Fruit fly (Drosophila melanogaster) whole organism, embryonic: ENCODE data around the gene MsR2.
A peak's percentile ranks its signal among the peaks of the same experiment; 100 is the strongest.

Source experiments
- CG11247 ChIP-seq: fragments of 200-800 bp; sonication (Bioruptor generic); IDR thresholded peaks from 2 replicates; pipeline ENCODE4 v1.3.6; 2022; ENCODE audit warnings: missing biosample characterization, missing genetic modification characterization
- CG11696 ChIP-seq: fragments of 200-800 bp; sonication (Bioruptor generic); IDR thresholded peaks from 2 replicates; pipeline ENCODE4 v1.3.6; 2022; ENCODE audit warnings: missing biosample characterization, missing genetic modification characterization
- CG12071 ChIP-seq: fragments of 200-800 bp; sonication (Bioruptor generic); optimal IDR thresholded peaks from 3 replicates; lab custom pipeline; 2018; ENCODE audit warnings: missing biosample characterization, mild to moderate bottlenecking, missing genetic modification characterization
- CG12659 ChIP-seq: fragments of 200-800 bp; sonication (Bioruptor generic); optimal IDR thresholded peaks from 3 replicates; lab custom pipeline; 2017; ENCODE audit warnings: mild to moderate bottlenecking, missing biosample characterization, missing genetic modification reagents, missing genetic modification characterization
- CG13894 ChIP-seq: fragments of 200-800 bp; sonication (Bioruptor generic); optimal IDR thresholded peaks from 3 replicates; lab custom pipeline; 2018; ENCODE audit warnings: missing biosample characterization, mild to moderate bottlenecking, missing genetic modification characterization, moderate library complexity
- CG14014 ChIP-seq: fragments of 200-800 bp; sonication (Bioruptor generic); IDR thresholded peaks from 2 replicates; pipeline ENCODE4 v1.3.6; 2022; ENCODE audit warnings: missing biosample characterization, missing genetic modification characterization
- CG1602 ChIP-seq: fragments of 200-800 bp; sonication (Bioruptor generic); optimal IDR thresholded peaks from 3 replicates; lab custom pipeline; 2016; ENCODE audit warnings: missing biosample characterization, missing genetic modification characterization
- CG16815 ChIP-seq: fragments of 200-800 bp; sonication (Bioruptor generic); optimal IDR thresholded peaks from 3 replicates; lab custom pipeline; 2017; ENCODE audit warnings: missing biosample characterization, mild to moderate bottlenecking, missing genetic modification characterization
- CG17359 ChIP-seq: fragments of 200-800 bp; sonication (Bioruptor generic); optimal IDR thresholded peaks from 3 replicates; lab custom pipeline; 2018; ENCODE audit warnings: missing biosample characterization, mild to moderate bottlenecking, missing genetic modification characterization, moderate library complexity
- CG17361 ChIP-seq: fragments of 200-800 bp; sonication (Bioruptor generic); IDR thresholded peaks from 3 replicates; pipeline ENCODE4 v1.3.6; 2022; ENCODE audit warnings: missing biosample characterization, missing genetic modification characterization
- CG17912 ChIP-seq: fragments of 200-800 bp; sonication (Bioruptor generic); optimal IDR thresholded peaks from 2 replicates; lab custom pipeline; 2018; ENCODE audit warnings: missing biosample characterization, mild to moderate bottlenecking, missing genetic modification characterization
- CG18011 ChIP-seq: fragments of 200-800 bp; sonication (Bioruptor generic); optimal IDR thresholded peaks from 2 replicates; lab custom pipeline; 2017; ENCODE audit warnings: missing biosample characterization, missing genetic modification characterization, mild to moderate bottlenecking, moderate library complexity, missing genotype
- CG18619 ChIP-seq: fragments of 200-800 bp; sonication (Bioruptor generic); optimal IDR thresholded peaks from 3 replicates; lab custom pipeline; 2017; ENCODE audit warnings: missing biosample characterization, mild to moderate bottlenecking, missing genetic modification characterization
- CG30431 ChIP-seq: fragments of 200-800 bp; sonication (Bioruptor generic); optimal IDR thresholded peaks from 2 replicates; lab custom pipeline; 2017; ENCODE audit warnings: missing biosample characterization, missing genetic modification characterization
- CG33557 ChIP-seq: fragments of 200-800 bp; sonication (Bioruptor generic); optimal IDR thresholded peaks from 2 replicates; lab custom pipeline; 2019; ENCODE audit warnings: missing biosample characterization, mild to moderate bottlenecking, missing genetic modification characterization, moderate library complexity
- CG4820 ChIP-seq: fragments of 200-800 bp; sonication (Bioruptor generic); optimal IDR thresholded peaks from 3 replicates; lab custom pipeline; 2016; ENCODE audit warnings: missing biosample characterization, missing genetic modification characterization
- CG6854 ChIP-seq: fragments of 200-800 bp; sonication (Bioruptor generic); optimal IDR thresholded peaks from 3 replicates; lab custom pipeline; 2017; ENCODE audit warnings: missing biosample characterization, mild to moderate bottlenecking, missing genetic modification characterization
- CG7745 ChIP-seq: fragments of 200-800 bp; sonication (Bioruptor generic); optimal IDR thresholded peaks from 2 replicates; lab custom pipeline; 2018; ENCODE audit warnings: missing biosample characterization, mild to moderate bottlenecking, missing genetic modification characterization, moderate library complexity
- CG8924 ChIP-seq: fragments of 200-800 bp; optimal IDR thresholded peaks from 3 replicates; lab custom pipeline; 2019; ENCODE audit warnings: missing biosample characterization, mild to moderate bottlenecking, missing genetic modification characterization, moderate library complexity
- CoRest ChIP-seq: fragments of 200-800 bp; sonication (Bioruptor generic); optimal IDR thresholded peaks from 3 replicates; lab custom pipeline; 2018; ENCODE audit warnings: missing biosample characterization, mild to moderate bottlenecking, missing genetic modification characterization, moderate library complexity
- D ChIP-seq, 2 experiments: fragments of 200-800 bp in 1 of 2; fragments of >200 bp in 1 of 2; sonication (Bioruptor generic) in 1 of 2; optimal IDR thresholded peaks; 2 replicates in 1 of 2; 3 replicates in 1 of 2; lab custom pipeline; 2017; ENCODE audit warnings: mild to moderate bottlenecking in 1 of 2, missing biosample characterization in 1 of 2, missing genetic modification characterization in 1 of 2, missing genetic modification reagents in 1 of 2
- Dbx ChIP-seq: fragments of 200-800 bp; sonication (Bioruptor generic); IDR thresholded peaks from 3 replicates; pipeline ENCODE4 v1.3.6; 2022; ENCODE audit warnings: missing biosample characterization, missing genetic modification characterization
- Dfd ChIP-seq, 2 experiments: fragments of >200 bp; optimal IDR thresholded peaks; 2 replicates each; lab custom pipeline; 2017; ENCODE audit warnings: missing biosample characterization in 2 of 2, missing genetic modification characterization in 2 of 2
- Mrtf ChIP-seq: fragments of 200-800 bp; sonication (Bioruptor generic); IDR thresholded peaks from 3 replicates; pipeline ENCODE4 v1.3.6; 2022; ENCODE audit warnings: missing biosample characterization, missing genetic modification characterization
- NK7.1 ChIP-seq: fragments of 200-800 bp; sonication (Bioruptor generic); optimal IDR thresholded peaks from 3 replicates; lab custom pipeline; 2016; ENCODE audit warnings: missing biosample characterization, missing genetic modification characterization
- Nf-YA ChIP-seq: fragments of 200-800 bp; sonication (Bioruptor generic); IDR thresholded peaks from 2 replicates; pipeline ENCODE4 v1.3.6; 2022; ENCODE audit warnings: missing biosample characterization, missing genetic modification characterization
- Nf-YB ChIP-seq: fragments of 200-800 bp; sonication (Bioruptor generic); optimal IDR thresholded peaks from 3 replicates; lab custom pipeline; 2019; ENCODE audit warnings: missing biosample characterization, mild to moderate bottlenecking, missing genetic modification characterization, moderate library complexity
- Nf-YC ChIP-seq: fragments of 200-800 bp; optimal IDR thresholded peaks from 3 replicates; lab custom pipeline; 2019; ENCODE audit warnings: missing biosample characterization, mild to moderate bottlenecking, missing genetic modification characterization, moderate library complexity
- Opbp ChIP-seq: fragments of 200-800 bp; sonication (Bioruptor generic); IDR thresholded peaks from 3 replicates; pipeline ENCODE4 v1.3.6; 2022; ENCODE audit warnings: missing biosample characterization, missing genetic modification characterization; ENCODE audit not compliant: partially characterized antibody
- PHDP ChIP-seq: fragments of 200-800 bp; sonication (Bioruptor generic); optimal IDR thresholded peaks from 3 replicates; lab custom pipeline; 2018; ENCODE audit warnings: missing biosample characterization, mild to moderate bottlenecking, missing genetic modification characterization, moderate library complexity
- Sox100B ChIP-seq: fragments of 200-800 bp; sonication (Bioruptor generic); optimal IDR thresholded peaks from 3 replicates; lab custom pipeline; 2018; ENCODE audit warnings: missing biosample characterization, mild to moderate bottlenecking, missing genetic modification characterization
- amos ChIP-seq: fragments of 200-800 bp; sonication (Bioruptor generic); IDR thresholded peaks from 2 replicates; pipeline ENCODE4 v1.3.6; 2022; ENCODE audit warnings: missing biosample characterization, missing genetic modification characterization; ENCODE audit not compliant: partially characterized antibody
- az2 ChIP-seq: fragments of 200-800 bp; sonication (Bioruptor generic); optimal IDR thresholded peaks from 3 replicates; lab custom pipeline; 2016; ENCODE audit warnings: missing biosample characterization, missing genetic modification characterization
- chinmo ChIP-seq: fragments of 200-800 bp; sonication (Bioruptor generic); IDR thresholded peaks from 4 replicates; pipeline ENCODE4 v1.3.6; 2022; ENCODE audit warnings: missing biosample characterization, missing genetic modification characterization; ENCODE audit not compliant: partially characterized antibody
- dimm ChIP-seq: fragments of 200-800 bp; sonication (Bioruptor generic); IDR thresholded peaks from 2 replicates; pipeline ENCODE4 v1.3.6; 2022; ENCODE audit warnings: missing biosample characterization, missing genetic modification characterization
- eve ChIP-seq, 2 experiments: fragments of >200 bp; optimal IDR thresholded peaks; 2 replicates each; lab custom pipeline; 2017; ENCODE audit warnings: missing biosample characterization in 2 of 2, missing genetic modification characterization in 2 of 2
- fd64A ChIP-seq: fragments of 200-800 bp; sonication (Bioruptor generic); optimal IDR thresholded peaks from 3 replicates; lab custom pipeline; 2018; ENCODE audit warnings: missing biosample characterization, mild to moderate bottlenecking, missing genetic modification characterization
- gro ChIP-seq: fragments of 200-800 bp; sonication (Bioruptor generic); optimal IDR thresholded peaks from 2 replicates; lab custom pipeline; 2016; ENCODE audit warnings: missing biosample characterization, missing genetic modification characterization
- hbn ChIP-seq: fragments of 200-800 bp; sonication (Bioruptor generic); IDR thresholded peaks from 2 replicates; pipeline ENCODE4 v1.3.6; 2022; ENCODE audit warnings: missing biosample characterization, missing genetic modification characterization; ENCODE audit not compliant: partially characterized antibody
- hth ChIP-seq: fragments of >200 bp; optimal IDR thresholded peaks from 2 replicates; lab custom pipeline; 2017; ENCODE audit warnings: inconsistent platforms
- jing ChIP-seq: fragments of 200-800 bp; sonication (Bioruptor generic); optimal IDR thresholded peaks from 2 replicates; lab custom pipeline; 2018; ENCODE audit warnings: missing biosample characterization, mild to moderate bottlenecking, missing genetic modification characterization
- lilli ChIP-seq: fragments of 200-800 bp; sonication (Bioruptor generic); optimal IDR thresholded peaks from 3 replicates; lab custom pipeline; 2016; ENCODE audit warnings: missing biosample characterization, missing genetic modification characterization
- oc ChIP-seq: fragments of 200-800 bp; sonication (Bioruptor generic); optimal IDR thresholded peaks from 2 replicates; lab custom pipeline; 2018; ENCODE audit warnings: missing biosample characterization, mild to moderate bottlenecking, missing genetic modification characterization, moderate library complexity
- row ChIP-seq: fragments of 200-800 bp; sonication (Bioruptor generic); IDR thresholded peaks from 3 replicates; pipeline ENCODE4 v1.3.6; 2022; ENCODE audit warnings: missing biosample characterization, missing genetic modification characterization
- slou ChIP-seq: fragments of 200-800 bp; sonication (Bioruptor generic); optimal IDR thresholded peaks from 3 replicates; lab custom pipeline; 2016; ENCODE audit warnings: missing biosample characterization, missing genetic modification characterization
- tin ChIP-seq: fragments of 200-800 bp; sonication (Bioruptor generic); optimal IDR thresholded peaks from 3 replicates; lab custom pipeline; 2016; ENCODE audit warnings: missing biosample characterization, missing genetic modification characterization
- toy ChIP-seq: fragments of 200-800 bp; sonication (Bioruptor generic); IDR thresholded peaks from 2 replicates; pipeline ENCODE4 v1.3.6; 2022; ENCODE audit warnings: missing biosample characterization, missing genetic modification characterization
- unc-4 ChIP-seq: fragments of 200-800 bp; sonication (Bioruptor generic); IDR thresholded peaks from 2 replicates; pipeline ENCODE4 v1.3.6; 2022; ENCODE audit warnings: missing biosample characterization, missing genetic modification characterization; ENCODE audit not compliant: partially characterized antibody
- vfl ChIP-seq: fragments of 200-800 bp; sonication (Bioruptor generic); optimal IDR thresholded peaks from 2 replicates; lab custom pipeline; 2016; ENCODE audit warnings: missing biosample characterization, missing genetic modification characterization
- zf30C ChIP-seq: fragments of 200-800 bp; sonication (Bioruptor generic); optimal IDR thresholded peaks from 3 replicates; lab custom pipeline; 2018; ENCODE audit warnings: missing biosample characterization, mild to moderate bottlenecking, missing genetic modification characterization

The MsR2 gene

dm6 chr3L:2257412-2257862 is 25.2 kb upstream of the MsR2 start, which contains the start of the genes CG1275 and Elp5 (continued):
- TF ChIP-seq Nf-YC (peak; percentile 91), dimm (GFP tag; lab: Robert Waterston, UW) (peak; percentile 99), CG14014 (GFP tag; lab: Robert Waterston, UW) (peak; percentile 100), CG11696 (GFP tag; lab: Robert Waterston, UW) (peak; percentile 98), CG18619 (peak; percentile 97), eve (GFP tag; optimal IDR thresholded peaks at IDR 0.05; lab: Kevin White, UChicago) (no peak), toy (GFP tag; lab: Robert Waterston, UW) (peak; percentile 99), CG1602 (peak; percentile 98), Dbx (GFP tag; lab: Robert Waterston, UW) (peak; percentile 99), D (optimal IDR thresholded peaks at IDR 0.05; lab: Kevin White, UChicago) (no peak), D (GFP tag; optimal IDR thresholded peaks at IDR 0.05; lab: Kevin White, UChicago) (peak; percentile 92), CG6854 (GFP tag; lab: Kevin White, UChicago) (peak; percentile 88), hth (lab: Kevin White, UChicago) (no peak), oc (peak; percentile 97), CG8924 (tag; lab: Kevin White, UChicago) (peak; percentile 98), CG33557 (peak; percentile 94), CoRest (tag; lab: Kevin White, UChicago) (peak; percentile 99), CG17361 (GFP tag; lab: Robert Waterston, UW) (peak; percentile 99), NK7.1 (GFP tag; lab: Kevin White, UChicago) (peak; percentile 93), Nf-YA (GFP tag; lab: Robert Waterston, UW) (peak; percentile 99), PHDP (tag; lab: Kevin White, UChicago) (peak; percentile 98), CG16815 (peak; percentile 96), jing (peak; percentile 96), CG12659 (GFP tag; lab: Kevin White, UChicago) (peak; percentile 99), Mrtf (GFP tag; lab: Robert Waterston, UW) (peak; percentile 100), zf30C (GFP tag; lab: Kevin White, UChicago) (no peak), unc-4 (no peak), gro (peak; percentile 95), CG7745 (tag; lab: Kevin White, UChicago) (peak; percentile 78), CG12071 (GFP tag; lab: Kevin White, UChicago) (peak; percentile 92), Dfd (GFP tag; optimal IDR thresholded peaks at IDR 0.05; lab: Kevin White, UChicago) (peak in 1 of 2 experiments; percentile 51), chinmo (GFP tag; lab: Robert Waterston, UW) (no peak), CG18011 (GFP tag; lab: Kevin White, UChicago) (peak; percentile 91), CG4820 (GFP tag; lab: Kevin White, UChicago) (peak; percentile 94), tin (peak; percentile 97), hbn (GFP tag; lab: Robert Waterston, UW) (0 out of 2 replicates have a peak, but pooled peaks have one; percentile 18), CG17359 (tag; lab: Kevin White, UChicago) (peak; percentile 99), CG30431 (GFP tag; lab: Kevin White, UChicago) (peak; percentile 97), CG11247 (peak; percentile 100), CG13894 (tag; lab: Kevin White, UChicago) (peak; percentile 97), CG17912 (GFP tag; lab: Kevin White, UChicago) (peak; percentile 97), lilli (GFP tag; lab: Kevin White, UChicago) (peak; percentile 99), Nf-YB (peak; percentile 87), fd64A (peak; percentile 89), Sox100B (peak; percentile 91), vfl (GFP tag; lab: Kevin White, UChicago) (peak; percentile 98), slou (GFP tag; lab: Kevin White, UChicago) (peak; percentile 97), az2 (GFP tag; lab: Kevin White, UChicago) (peak; percentile 98), Opbp (GFP tag; lab: Robert Waterston, UW) (no peak), amos (GFP tag; lab: Robert Waterston, UW) (peak; percentile 27; the same call in 1 of the 2 replicates), row (peak; percentile 99)
